Worm (Caenorhabditis elegans): Measurements from ENCODE around the gene unc-8.

DNA sequence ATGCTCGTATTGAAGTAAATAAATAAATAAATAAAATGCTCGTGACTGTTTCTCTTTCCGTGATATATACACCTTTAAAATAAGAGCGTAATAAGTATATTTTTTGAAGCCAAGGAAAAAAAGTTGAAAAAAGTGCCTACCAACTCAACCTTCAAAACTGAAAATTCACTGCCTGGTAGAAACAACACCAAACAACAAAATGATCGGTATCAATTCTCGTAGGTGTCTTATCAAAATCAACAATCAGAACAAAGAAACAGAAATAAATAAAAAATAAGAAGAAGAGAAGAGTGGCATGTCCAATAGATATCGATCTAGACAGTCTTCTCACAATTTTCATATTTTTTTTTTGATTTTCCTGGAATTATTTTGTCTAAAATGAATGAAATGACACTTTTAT, 47.0 kb downstream of the unc-8 start, which contains the start of gene afmd-1:
- TF ChIP-seq him-1 (tag; optimal IDR thresholded peaks at IDR 0.05) (no peak), dao-5 (tag; optimal IDR thresholded peaks at IDR 0.05) (no peak)
